Fruit fly (Drosophila melanogaster) whole organism, wandering third instar larva: ENCODE measurements around the gene D.

Experiments used
- CG9705 ChIP-seq: fragments of 200-800 bp; sonication (Bioruptor generic); optimal IDR thresholded peaks from 2 replicates; lab custom pipeline; 2018; ENCODE audit warnings: missing biosample characterization, mild to moderate bottlenecking, missing genetic modification characterization
- Dfd ChIP-seq: fragments of >200 bp; optimal IDR thresholded peaks from 2 replicates; lab custom pipeline; 2017; ENCODE audit warnings: missing biosample characterization, missing genetic modification characterization
- Dif ChIP-seq: fragments of 200-275, 200-300 bp; sonication (Bioruptor generic); optimal IDR thresholded peaks from 2 replicates; lab custom pipeline; 2018; ENCODE audit warnings: missing biosample characterization, missing genetic modification characterization; ENCODE audit not compliant: partially characterized antibody
- GATAd ChIP-seq: sonication (Bioruptor generic); optimal IDR thresholded peaks from 2 replicates; lab custom pipeline; 2016; ENCODE audit warnings: missing biosample characterization, missing genetic modification characterization
- HLH106 ChIP-seq: fragments of 200-800 bp; optimal IDR thresholded peaks from 3 replicates; lab custom pipeline; 2019; ENCODE audit warnings: missing biosample characterization, mild to moderate bottlenecking, missing genetic modification characterization, moderate library complexity
- Hnf4 ChIP-seq: fragments of 200-800 bp; sonication (Bioruptor generic); optimal IDR thresholded peaks from 2 replicates; lab custom pipeline; 2016; ENCODE audit warnings: missing biosample characterization, mild to moderate bottlenecking, missing genetic modification characterization
- Hr78 ChIP-seq: fragments of >200 bp; optimal IDR thresholded peaks from 2 replicates; lab custom pipeline; 2017; ENCODE audit warnings: missing biosample characterization, missing genetic modification characterization
- Hr83 ChIP-seq: fragments of 200-300 bp; sonication (Bioruptor generic); optimal IDR thresholded peaks from 2 replicates; lab custom pipeline; 2016; ENCODE audit warnings: missing biosample characterization, mild to moderate bottlenecking, missing genetic modification characterization, moderate library complexity; ENCODE audit not compliant: poor library complexity, severe bottlenecking
- Jra ChIP-seq: sonication (Bioruptor generic); optimal IDR thresholded peaks from 2 replicates; lab custom pipeline; 2016; ENCODE audit warnings: missing biosample characterization, missing genetic modification characterization
- Mio ChIP-seq: sonication (Bioruptor generic); optimal IDR thresholded peaks from 2 replicates; lab custom pipeline; 2016; ENCODE audit warnings: missing biosample characterization, missing genetic modification characterization
- N ChIP-seq: fragments of >200 bp; optimal IDR thresholded peaks from 2 replicates; lab custom pipeline; 2018; ENCODE audit warnings: missing biosample characterization, missing external identifiers, missing genetic modification characterization
- OdsH ChIP-seq: fragments of 200-800 bp; sonication (Bioruptor generic); optimal IDR thresholded peaks from 2 replicates; lab custom pipeline; 2016; ENCODE audit warnings: missing biosample characterization, mild to moderate bottlenecking, missing genetic modification characterization
- Rel ChIP-seq, 2 experiments: fragments of 200-800 bp; sonication (Bioruptor generic) in 1 of 2; optimal IDR thresholded peaks; 2 replicates in 1 of 2; 3 replicates in 1 of 2; lab custom pipeline; 2016 to 2019; ENCODE audit warnings: mild to moderate bottlenecking in 2 of 2, missing biosample characterization in 2 of 2, missing genetic modification characterization in 2 of 2, moderate library complexity in 1 of 2
- Sp1 ChIP-seq: fragments of 200-800 bp; sonication (Bioruptor generic); optimal IDR thresholded peaks from 3 replicates; lab custom pipeline; 2019; ENCODE audit warnings: missing biosample characterization, mild to moderate bottlenecking, missing genetic modification characterization, moderate library complexity
- Vsx2 ChIP-seq: fragments of 200-300, 225-300 bp; sonication (Bioruptor generic); optimal IDR thresholded peaks from 2 replicates; lab custom pipeline; 2018; ENCODE audit warnings: missing biosample characterization, missing genetic modification characterization; ENCODE audit not compliant: partially characterized antibody
- br ChIP-seq: fragments of 200-800 bp; sonication (Bioruptor generic); optimal IDR thresholded peaks from 2 replicates; lab custom pipeline; 2016; ENCODE audit warnings: missing biosample characterization, missing genetic modification characterization
- brk ChIP-seq: fragments of 200-800 bp; sonication (Bioruptor generic); optimal IDR thresholded peaks from 2 replicates; lab custom pipeline; 2016; ENCODE audit warnings: missing biosample characterization, mild to moderate bottlenecking, missing genetic modification characterization
- dl ChIP-seq, 2 experiments: fragments of 175-275, 200-275 bp in 1 of 2; fragments of 200-275 bp in 1 of 2; sonication (Bioruptor generic); optimal IDR thresholded peaks; lab custom pipeline; 2018; ENCODE audit warnings: mild to moderate bottlenecking in 2 of 2, missing biosample characterization in 2 of 2, missing genetic modification characterization in 2 of 2, moderate library complexity in 2 of 2; ENCODE audit not compliant: partially characterized antibody in 2 of 2, insufficient read depth in 1 of 2
- dmrt93B ChIP-seq: fragments of 200-800 bp; sonication (Bioruptor generic); optimal IDR thresholded peaks from 2 replicates; lab custom pipeline; 2018; ENCODE audit warnings: missing biosample characterization, mild to moderate bottlenecking, missing genetic modification characterization
- foxo ChIP-seq, 2 experiments: fragments of 200-800 bp; sonication (Bioruptor generic); optimal IDR thresholded peaks; 2 replicates in 1 of 2; 3 replicates in 1 of 2; lab custom pipeline; 2016 to 2017; ENCODE audit warnings: missing biosample characterization in 2 of 2, missing genetic modification characterization in 2 of 2
- fru ChIP-seq: fragments of 200-800 bp; sonication (Bioruptor generic); optimal IDR thresholded peaks from 3 replicates; lab custom pipeline; 2016; ENCODE audit warnings: missing biosample characterization, mild to moderate bottlenecking, missing genetic modification characterization
- h ChIP-seq: fragments of 200-800 bp; sonication (Bioruptor generic); optimal IDR thresholded peaks from 3 replicates; lab custom pipeline; 2016; ENCODE audit warnings: missing biosample characterization, mild to moderate bottlenecking, missing genetic modification characterization
- jim ChIP-seq: fragments of 175-275, 200-325 bp; sonication (Bioruptor generic); optimal IDR thresholded peaks from 2 replicates; lab custom pipeline; 2016; ENCODE audit warnings: missing biosample characterization, mild to moderate bottlenecking, missing genetic modification characterization
- lola ChIP-seq: fragments of >200 bp; optimal IDR thresholded peaks from 2 replicates; lab custom pipeline; 2017; ENCODE audit warnings: missing biosample characterization, missing genetic modification characterization
- pan ChIP-seq: fragments of >200 bp; optimal IDR thresholded peaks from 2 replicates; lab custom pipeline; 2017
- psq ChIP-seq: fragments of 200-800 bp; sonication (Bioruptor generic); optimal IDR thresholded peaks from 3 replicates; lab custom pipeline; 2017; ENCODE audit warnings: missing biosample characterization, mild to moderate bottlenecking, missing genetic modification characterization, moderate library complexity
- rgr ChIP-seq: fragments of 200-800 bp; sonication (Bioruptor generic); optimal IDR thresholded peaks from 3 replicates; lab custom pipeline; 2016; ENCODE audit warnings: missing biosample characterization, mild to moderate bottlenecking, missing genetic modification characterization
- sage ChIP-seq: fragments of 200-800 bp; sonication (Bioruptor generic); optimal IDR thresholded peaks from 2 replicates; lab custom pipeline; 2016; ENCODE audit warnings: missing biosample characterization, mild to moderate bottlenecking, missing genetic modification characterization
- sv ChIP-seq: fragments of 200-800 bp; sonication (Bioruptor generic); optimal IDR thresholded peaks from 3 replicates; lab custom pipeline; 2016; ENCODE audit warnings: missing biosample characterization, missing genetic modification characterization
- tai ChIP-seq: sonication (Bioruptor generic); optimal IDR thresholded peaks from 2 replicates; lab custom pipeline; 2016; ENCODE audit warnings: missing biosample characterization, missing genetic modification characterization
- usp ChIP-seq: fragments of >200 bp; optimal IDR thresholded peaks from 2 replicates; lab custom pipeline; 2017; ENCODE audit warnings: missing biosample characterization, missing genetic modification characterization
- woc ChIP-seq: sonication (Bioruptor generic); optimal IDR thresholded peaks from 2 replicates; lab custom pipeline; 2016; ENCODE audit warnings: missing biosample characterization, mild to moderate bottlenecking, missing genetic modification characterization

Gene D

DNA sequence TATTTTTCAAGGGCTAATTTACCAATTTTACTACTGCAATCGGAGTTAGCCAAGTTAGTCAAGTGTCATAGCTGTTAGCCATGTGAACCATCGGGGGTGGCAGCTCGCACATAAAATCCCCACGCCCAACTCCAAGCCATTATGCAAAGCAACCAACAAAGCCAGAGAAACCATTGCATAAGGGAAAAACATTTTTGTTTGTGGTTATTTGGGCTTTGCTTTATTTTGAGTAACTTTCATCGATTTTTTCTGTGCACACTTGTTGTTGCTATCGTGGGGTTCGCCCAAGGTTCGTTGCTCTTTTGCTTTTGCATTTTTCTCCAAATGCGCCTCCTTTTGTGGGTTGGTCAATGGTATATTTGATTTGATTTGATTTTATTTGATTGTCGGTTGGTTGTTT lies 19.8 kb upstream of the D start:
- no peak for TF ChIP-seq Dif (GFP tag; lab: Kevin White, UChicago)
- TF ChIP-seq sv (GFP tag; lab: Kevin White, UChicago) = no peak
- no peak for TF ChIP-seq Sp1 (GFP tag; lab: Kevin White, UChicago)
- TF ChIP-seq h (GFP tag; lab: Kevin White, UChicago) = no peak
- TF ChIP-seq rgr (GFP tag; lab: Kevin White, UChicago) = no peak
- TF ChIP-seq br (GFP tag; lab: Kevin White, UChicago) = no peak
- no peak for TF ChIP-seq N (GFP tag; lab: Kevin White, UChicago)
- TF ChIP-seq Dfd (GFP tag; lab: Kevin White, UChicago) = no peak
- no peak for TF ChIP-seq CG9705
- no peak for TF ChIP-seq Mio (GFP tag; lab: Kevin White, UChicago)
- no peak for TF ChIP-seq pan (lab: Kevin White, UChicago)
- no peak for TF ChIP-seq sage (GFP tag; lab: Kevin White, UChicago)
- no peak for TF ChIP-seq lola
- no peak for TF ChIP-seq brk
- no peak for TF ChIP-seq fru
- TF ChIP-seq Hr78 (GFP tag; lab: Kevin White, UChicago) = no peak

- TF ChIP-seq lola = no peak
- TF ChIP-seq br (GFP tag; lab: Kevin White, UChicago) = no peak
These were observed 17.3 kb upstream of the D start for dm6 chr3L:14195714-14196113.

DNA sequence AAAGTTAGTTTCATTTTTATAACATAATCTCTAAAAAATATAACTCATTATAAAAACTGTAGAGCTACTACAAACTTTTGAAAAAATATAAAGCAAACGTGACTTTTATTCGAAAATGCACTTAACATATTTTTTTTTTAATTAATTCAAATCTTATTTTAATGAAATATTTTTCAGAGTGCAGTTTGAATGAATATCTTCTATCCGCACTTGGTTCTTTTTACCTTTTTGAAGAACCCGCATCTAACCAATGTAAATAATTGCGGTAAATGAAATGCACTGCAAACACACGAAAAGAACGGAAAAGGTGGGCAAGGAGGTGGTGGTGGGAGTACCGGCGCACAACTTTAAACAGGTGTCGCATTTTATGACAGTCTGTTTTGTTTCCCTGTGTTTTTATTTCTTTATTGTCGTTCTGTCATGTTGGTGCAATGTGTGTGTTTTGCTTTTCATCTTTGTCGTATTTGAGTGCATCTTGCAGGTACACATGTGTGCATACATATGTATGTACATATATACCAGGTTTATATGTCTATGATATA lies 15.6 kb upstream of the D start:
- no peak for TF ChIP-seq GATAd (GFP tag; lab: Kevin White, UChicago)
- TF ChIP-seq CG9705 = no peak
- no peak for TF ChIP-seq usp
- TF ChIP-seq sage (GFP tag; lab: Kevin White, UChicago) = no peak
- TF ChIP-seq HLH106 (tag; lab: Kevin White, UChicago) = no peak
- peak in 1 of 2 experiments; percentile 9 for TF ChIP-seq foxo (GFP tag; optimal IDR thresholded peaks at IDR 0.05; lab: Kevin White, UChicago)
- no peak for TF ChIP-seq jim (GFP tag; lab: Kevin White, UChicago)
- TF ChIP-seq dl (GFP tag; optimal IDR thresholded peaks at IDR 0.05; lab: Kevin White, UChicago; ENCODE audit: insufficient read depth in 1 of 2, partially characterized antibody in 2 of 2) = no peak
- TF ChIP-seq Sp1 (GFP tag; lab: Kevin White, UChicago) = no peak
- peak; percentile 5 for TF ChIP-seq psq
- peak; percentile 9 for TF ChIP-seq Hr83 (GFP tag; lab: Kevin White, UChicago)
- TF ChIP-seq lola = no peak
- no peak for TF ChIP-seq OdsH
- TF ChIP-seq h (GFP tag; lab: Kevin White, UChicago) = peak; percentile 9

DNA sequence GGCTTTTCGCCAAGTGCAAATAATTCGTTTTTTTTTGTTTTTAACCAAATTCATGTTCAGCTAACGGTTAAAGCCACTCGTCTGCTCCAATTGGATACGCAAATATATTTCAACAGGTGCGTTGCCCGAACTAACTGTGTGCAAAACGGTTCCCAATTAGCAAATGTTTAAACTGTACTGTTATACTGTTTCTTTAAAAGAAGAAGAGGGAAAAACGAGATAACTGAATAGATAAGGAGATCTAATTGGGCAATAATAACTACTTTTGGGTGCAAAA lies 13.0 kb upstream of the D start:
- TF ChIP-seq Hr83 (GFP tag; lab: Kevin White, UChicago) = no peak
- TF ChIP-seq usp = no peak
- TF ChIP-seq sage (GFP tag; lab: Kevin White, UChicago) = no peak
- no peak for TF ChIP-seq GATAd (GFP tag; lab: Kevin White, UChicago)
- no peak for TF ChIP-seq CG9705
- TF ChIP-seq dmrt93B (GFP tag; lab: Kevin White, UChicago) = no peak
- TF ChIP-seq woc (GFP tag; lab: Kevin White, UChicago) = no peak
- TF ChIP-seq foxo (GFP tag; optimal IDR thresholded peaks at IDR 0.05; lab: Kevin White, UChicago) = no peak
- TF ChIP-seq, all 38 proteins: peak for 0

DNA sequence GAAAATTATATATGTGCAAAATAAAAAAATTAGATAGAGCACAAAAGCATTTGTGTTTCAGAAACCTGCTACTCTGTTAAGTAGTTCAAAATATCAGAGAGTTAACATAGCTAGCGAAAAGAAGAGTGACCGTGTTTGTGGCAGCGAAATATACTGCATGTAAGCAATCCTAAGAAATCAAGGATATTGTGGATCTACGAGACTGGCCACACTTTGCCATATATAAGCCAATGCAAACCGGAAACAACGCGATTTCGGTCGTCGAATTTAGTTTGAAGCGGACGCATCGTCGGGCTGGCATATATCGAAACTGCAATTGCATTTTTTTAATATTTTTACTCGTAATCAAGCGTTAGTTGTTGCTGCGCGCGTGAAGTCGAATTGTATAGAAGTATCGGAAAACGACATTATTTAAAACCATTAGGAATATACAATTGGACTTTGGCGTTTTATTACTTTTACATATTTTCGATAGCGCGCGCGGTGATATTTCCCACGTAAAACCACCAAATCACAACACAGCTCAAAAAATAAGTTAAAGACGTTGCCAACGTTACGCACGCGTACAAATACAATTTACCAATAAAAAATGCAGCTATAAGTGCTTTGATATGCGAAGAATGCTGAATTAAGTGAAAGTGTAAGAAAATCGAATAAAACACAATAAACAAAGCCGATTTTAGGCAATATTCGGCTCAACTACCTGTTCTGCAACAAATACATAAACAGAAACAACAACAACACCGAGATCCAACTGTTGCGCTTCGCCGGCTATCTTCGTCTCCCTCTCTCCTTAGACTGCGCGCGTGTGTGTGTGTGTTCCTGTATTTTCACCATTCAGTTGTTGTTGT lies 12.4 kb upstream of the D start, which contains the start of gene nuf:
nuf (plus strand) TSS at position 246 of the 851 bp plus-strand sequence.
- TF ChIP-seq sage (GFP tag; lab: Kevin White, UChicago) = no peak
- peak; percentile 29 for TF ChIP-seq HLH106 (tag; lab: Kevin White, UChicago)
- TF ChIP-seq Vsx2 (GFP tag; lab: Kevin White, UChicago) = peak; percentile 63
- peak; percentile 34 for TF ChIP-seq CG9705
- TF ChIP-seq Mio (GFP tag; lab: Kevin White, UChicago) = no peak
- no peak for TF ChIP-seq psq
- peak; percentile 41 for TF ChIP-seq br (GFP tag; lab: Kevin White, UChicago)
- TF ChIP-seq h (GFP tag; lab: Kevin White, UChicago) = peak; percentile 41
- no peak for TF ChIP-seq Jra (GFP tag; lab: Kevin White, UChicago)
- TF ChIP-seq pan (lab: Kevin White, UChicago) = no peak
- peak; percentile 42 for TF ChIP-seq rgr (GFP tag; lab: Kevin White, UChicago)
- TF ChIP-seq Dif (GFP tag; lab: Kevin White, UChicago) = peak; percentile 39
- TF ChIP-seq dmrt93B (GFP tag; lab: Kevin White, UChicago) = peak; percentile 21
- no peak for TF ChIP-seq Rel (GFP tag; optimal IDR thresholded peaks at IDR 0.05; lab: Kevin White, UChicago)
- peak; percentile 39 for TF ChIP-seq Rel (tag; optimal IDR thresholded peaks at IDR 0.05; lab: Kevin White, UChicago)
- peak; percentile 53 for TF ChIP-seq Hr83 (GFP tag; lab: Kevin White, UChicago)
- peak; percentile 16 for TF ChIP-seq fru
- TF ChIP-seq tai (GFP tag; lab: Kevin White, UChicago) = no peak
- TF ChIP-seq foxo (GFP tag; optimal IDR thresholded peaks at IDR 0.05; lab: Kevin White, UChicago) = peak in 1 of 2 experiments; percentile 26
- TF ChIP-seq Hnf4 = peak; percentile 34
- peak; percentile 45 for TF ChIP-seq Sp1 (GFP tag; lab: Kevin White, UChicago)
- TF ChIP-seq, all 38 proteins: peak for 14
